Worm (Caenorhabditis elegans) whole organism, young adult: ENCODE measurements around the gene pdk-1.

ENCODE experiments used
- ama-1 ChIP-seq, 3 experiments: fragments of 150-350 bp in 1 of 3; sonication (generic microtip) in 2 of 3; optimal IDR thresholded peaks; 2 replicates each; lab custom pipeline; 2014 to 2018; ENCODE audit warnings: missing biosample characterization in 2 of 3, missing genetic modification characterization in 2 of 3, missing genetic modification reagents in 2 of 3
- die-1 ChIP-seq: sonication (generic microtip); optimal IDR thresholded peaks from 2 replicates; lab custom pipeline; 2016; ENCODE audit warnings: missing genotype, mild to moderate bottlenecking, missing genetic modification characterization, missing compliant biosample characterization
- ets-4 ChIP-seq: fragments of 200-800 bp; sonication (Bioruptor generic); optimal IDR thresholded peaks from 2 replicates; lab custom pipeline; 2018; ENCODE audit warnings: mild to moderate bottlenecking, missing genetic modification characterization, missing compliant biosample characterization
- him-1 ChIP-seq: sonication (generic microtip); optimal IDR thresholded peaks from 2 replicates; lab custom pipeline; 2016; ENCODE audit warnings: missing genotype, missing genetic modification reagents, missing genetic modification characterization, missing compliant biosample characterization
- lin-26 ChIP-seq: fragments of 200-800 bp; sonication (Bioruptor generic); IDR thresholded peaks from 2 replicates; pipeline ENCODE4 v1.3.6; 2022; ENCODE audit warnings: missing genetic modification reagents, missing genetic modification characterization, missing compliant biosample characterization
- madf-6 ChIP-seq: fragments of 200-800 bp; sonication (Bioruptor generic); IDR thresholded peaks from 2 replicates; pipeline ENCODE4 v1.3.6; 2022; ENCODE audit warnings: missing genetic modification reagents, missing genetic modification characterization, missing compliant biosample characterization
- mes-4 ChIP-seq: sonication (generic microtip); optimal IDR thresholded peaks from 2 replicates; lab custom pipeline; 2016; ENCODE audit warnings: missing genotype, missing genetic modification characterization, missing compliant biosample characterization
- nhr-80 ChIP-seq: sonication (generic microtip); optimal IDR thresholded peaks from 2 replicates; lab custom pipeline; 2016; ENCODE audit warnings: missing genetic modification characterization, missing compliant biosample characterization
- nhr-90 ChIP-seq: sonication (generic microtip); optimal IDR thresholded peaks from 2 replicates; lab custom pipeline; 2016; ENCODE audit warnings: missing genotype, mild to moderate bottlenecking, missing genetic modification characterization, missing compliant biosample characterization
- pha-4 ChIP-seq: fragments of 150-350 bp; sonication (generic microtip); optimal IDR thresholded peaks from 2 replicates; lab custom pipeline; 2014; ENCODE audit warnings: missing biosample characterization, missing genetic modification reagents, missing genetic modification characterization
- rcor-1 ChIP-seq: fragments of 200-800 bp; sonication (Bioruptor generic); IDR thresholded peaks from 2 replicates; pipeline ENCODE4 v1.3.6; 2022; ENCODE audit warnings: missing genetic modification reagents, missing genetic modification characterization, missing compliant biosample characterization
- sea-2 ChIP-seq: fragments of 200-800 bp; sonication (Bioruptor generic); IDR thresholded peaks from 2 replicates; pipeline ENCODE4 v1.3.6; 2022; ENCODE audit warnings: missing genetic modification characterization, missing compliant biosample characterization
- snpc-4 ChIP-seq, 5 experiments: fragments of 150-350 bp in 1 of 5; sonication (generic microtip) in 4 of 5; optimal IDR thresholded peaks; 2 replicates each; lab custom pipeline; 2014 to 2018; ENCODE audit warnings: missing genetic modification characterization in 5 of 5, missing biosample characterization in 3 of 5, antibody characterized with exemption in 2 of 5, mild to moderate bottlenecking in 2 of 5, missing compliant biosample characterization in 2 of 5, missing genotype in 2 of 5, moderate library complexity in 2 of 5, missing genetic modification reagents in 1 of 5
- zfh-2 ChIP-seq: fragments of 200-800 bp; sonication (Bioruptor generic); conservative IDR thresholded peaks from 2 replicates; pipeline ENCODE4 v1.3.6; 2022; ENCODE audit warnings: missing genetic modification reagents, missing genetic modification characterization, missing compliant biosample characterization

DNA sequence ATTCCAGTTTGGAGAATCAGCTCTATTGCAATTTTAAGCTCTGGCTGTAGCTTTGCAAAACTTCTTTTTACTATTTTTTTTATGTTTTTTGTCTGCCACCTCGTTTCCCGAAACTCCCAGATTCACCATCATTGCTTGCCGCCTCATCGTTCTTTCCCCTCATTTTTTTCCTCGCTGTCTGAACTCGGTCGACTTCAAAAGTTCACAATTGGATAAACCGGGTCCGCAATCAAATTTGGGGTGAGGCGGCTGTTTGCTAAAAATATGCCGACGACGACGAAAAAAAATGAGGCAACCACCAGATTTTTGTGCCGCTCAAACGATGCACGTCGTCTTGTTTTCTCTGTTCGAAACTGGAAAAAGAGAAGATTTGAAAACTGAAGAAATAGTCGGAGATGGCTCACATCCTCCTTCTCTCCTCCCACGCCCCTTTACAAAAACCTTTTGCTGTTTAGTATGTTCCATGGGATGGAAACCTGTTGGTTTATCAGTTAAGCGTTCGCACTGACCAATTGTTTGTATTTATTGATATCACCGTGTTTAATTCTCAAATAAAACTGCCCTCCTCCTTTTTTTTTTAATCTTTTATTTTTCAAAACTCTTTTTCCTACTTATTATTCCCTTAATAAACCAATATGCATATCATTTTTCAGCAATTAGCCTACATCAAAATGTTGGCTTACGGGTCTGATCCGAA, 26.4 kb upstream of the pdk-1 start, which contains the start of gene dop-4:
- TF ChIP-seq madf-6 (GFP tag; lab: Robert Waterston, UW) (no peak), him-1 (tag; lab: Kevin White, UChicago) (no peak), zfh-2 (GFP tag; lab: Robert Waterston, UW) (no peak), snpc-4 (GFP tag; optimal IDR thresholded peaks at IDR 0.05; lab: Kevin White, UChicago) (no peak), snpc-4 (tag; optimal IDR thresholded peaks at IDR 0.05; lab: Kevin White, UChicago) (no peak), pha-4 (tag; lab: Kevin White, UChicago) (no peak), sea-2 (GFP tag; lab: Robert Waterston, UW) (no peak), mes-4 (tag; lab: Kevin White, UChicago) (no peak), die-1 (no peak), nhr-90 (tag; lab: Kevin White, UChicago) (no peak), ets-4 (GFP tag; lab: Kevin White, UChicago) (no peak), ama-1 (optimal IDR thresholded peaks at IDR 0.05; lab: Kevin White, UChicago) (no peak), ama-1 (GFP tag; optimal IDR thresholded peaks at IDR 0.05; lab: Kevin White, UChicago) (no peak), rcor-1 (no peak), nhr-80 (tag; lab: Kevin White, UChicago) (no peak), lin-26 (no peak)
